Worm (Caenorhabditis elegans) whole organism, L4/young adult: ENCODE measurements around the gene F25D1.5.

Experiments used
- W03F9.2 ChIP-seq: fragments of 150-350 bp; optimal IDR thresholded peaks from 2 replicates; lab custom pipeline; 2014; ENCODE audit warnings: missing biosample characterization, missing genetic modification characterization
- dao-5 ChIP-seq: sonication (generic microtip); optimal IDR thresholded peaks from 2 replicates; lab custom pipeline; 2016; ENCODE audit warnings: missing genotype, missing genetic modification characterization, moderate library complexity, missing compliant biosample characterization
- him-1 ChIP-seq: sonication (generic microtip); optimal IDR thresholded peaks from 2 replicates; lab custom pipeline; 2016; ENCODE audit warnings: missing genotype, missing genetic modification reagents, missing genetic modification characterization, missing compliant biosample characterization

DNA sequence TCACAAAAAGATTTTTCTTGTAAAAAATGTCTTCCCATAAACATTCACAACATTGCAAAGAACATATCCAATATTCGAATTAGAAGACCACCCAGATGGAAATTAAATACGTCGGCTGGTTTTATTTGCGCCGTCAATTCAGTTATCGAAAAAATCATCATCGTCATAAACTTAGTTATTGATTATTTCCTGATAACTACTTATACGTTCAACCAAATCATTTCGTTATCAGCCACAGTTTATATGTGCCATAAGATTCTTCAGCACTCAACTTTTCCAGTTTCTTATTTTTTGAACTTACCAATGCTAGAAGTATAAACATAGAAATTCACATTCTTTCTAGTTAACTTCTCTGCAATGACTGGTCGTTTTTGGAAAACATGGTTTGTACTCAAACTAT is 34.1 kb upstream of the F25D1.5 start:
- no peak for TF ChIP-seq him-1 (tag; lab: Kevin White, UChicago)
- TF ChIP-seq W03F9.2 (tag; lab: Kevin White, UChicago) = no peak
- no peak for TF ChIP-seq dao-5 (tag; lab: Kevin White, UChicago)
